Fruit fly (Drosophila melanogaster) S2 (cell line): ENCODE measurements around the gene Vps4.

Source experiments
- CG8478 ChIP-seq: fragments of >200 bp; optimal IDR thresholded peaks from 2 replicates; lab custom pipeline; 2018
- CTCF ChIP-seq, 2 experiments: fragments of >200 bp; optimal IDR thresholded peaks; 2 replicates each; lab custom pipeline; 2018

DNA sequence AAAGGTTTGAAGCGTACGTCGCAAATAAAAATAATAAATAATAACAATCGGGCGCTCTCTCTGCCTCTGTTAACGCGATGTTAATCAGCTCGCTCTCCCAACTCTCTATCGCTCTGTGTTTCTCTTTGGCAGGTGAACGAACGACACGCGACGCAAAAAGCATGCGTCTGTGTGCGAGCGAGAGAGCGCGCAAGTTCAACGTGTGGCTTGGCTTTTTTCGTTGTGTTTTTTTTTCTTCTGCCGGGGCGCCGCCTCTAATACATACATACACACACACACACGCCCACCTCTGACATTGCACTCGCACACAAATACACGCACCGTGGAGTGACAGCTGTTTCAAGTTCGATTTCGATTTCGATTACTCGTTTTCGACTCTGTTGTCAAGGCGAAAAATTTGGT is 28.9 kb upstream of the Vps4 start:
- TF ChIP-seq CG8478, result no peak
- no peak for TF ChIP-seq CTCF (optimal IDR thresholded peaks at IDR 0.05; lab: Kevin White, UChicago)
